Fruit fly (Drosophila melanogaster) whole organism: ENCODE measurements around the gene Sse.

Experiments
- CG8478 ChIP-seq: fragments of >200 bp; optimal IDR thresholded peaks from 2 replicates; lab custom pipeline; 2018; ENCODE audit warnings: inconsistent platforms
- EcR ChIP-seq, 2 experiments: fragments of >200 bp; optimal IDR thresholded peaks; 2 replicates each; lab custom pipeline; 2017; ENCODE audit warnings: missing biosample characterization in 2 of 2, missing genetic modification characterization in 2 of 2, missing genetic modification reagents in 2 of 2

DNA sequence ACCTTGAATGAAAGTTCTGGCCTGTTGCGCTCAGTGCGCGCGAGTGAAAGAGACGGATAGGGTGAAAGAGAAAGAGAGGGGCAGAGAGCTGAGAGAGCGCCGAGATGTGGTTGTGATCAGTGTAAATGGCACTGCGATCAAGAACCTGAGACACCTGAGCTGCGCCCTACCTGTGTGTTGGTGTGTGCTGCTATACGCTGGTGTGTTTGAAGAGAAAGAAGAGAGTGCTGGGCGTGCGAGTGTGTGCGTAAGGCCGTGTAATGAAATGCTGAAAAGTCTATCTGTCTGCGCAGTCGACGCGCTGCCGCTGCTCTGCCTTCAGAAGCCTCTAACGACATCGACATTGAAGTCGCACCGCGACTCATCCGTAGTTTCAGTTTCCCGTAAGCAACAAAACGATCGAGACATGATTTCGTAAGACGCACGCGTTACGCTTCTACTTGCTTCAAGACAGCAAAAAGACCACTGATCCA is 31.4 kb downstream of the Sse start, which contains the start of gene Blimp-1:
- TF ChIP-seq EcR (GFP tag; optimal IDR thresholded peaks at IDR 0.05; lab: Kevin White, UChicago) (peak in 1 of 2 experiments; percentile 72), CG8478 (lab: Kevin White, UChicago) (no peak)
